Worm (Caenorhabditis elegans): Measurements from ENCODE around the gene hsp-90.

- TF ChIP-seq ces-1 (GFP tag; optimal IDR thresholded peaks at IDR 0.05) (no peak), unc-120 (tag; optimal IDR thresholded peaks at IDR 0.05; ENCODE audit: poor library complexity, severe bottlenecking) (no peak), lsy-2 (tag; optimal IDR thresholded peaks at IDR 0.05) (no peak), ztf-11 (tag; optimal IDR thresholded peaks at IDR 0.05) (no peak), elt-3 (tag; optimal IDR thresholded peaks at IDR 0.05) (no peak), mep-1 (tag; optimal IDR thresholded peaks at IDR 0.05) (no peak), unc-62 (GFP tag; optimal IDR thresholded peaks at IDR 0.05) (no peak), nhr-12 (tag; optimal IDR thresholded peaks at IDR 0.05) (no peak), nhr-76 (tag; optimal IDR thresholded peaks at IDR 0.05) (no peak), ceh-39 (tag; optimal IDR thresholded peaks at IDR 0.05) (no peak), snpc-4 (tag; optimal IDR thresholded peaks at IDR 0.05) (no peak), pha-4 (tag; optimal IDR thresholded peaks at IDR 0.05) (no peak), zip-8 (tag; optimal IDR thresholded peaks at IDR 0.05) (no peak), sptf-1 (tag; optimal IDR thresholded peaks at IDR 0.05) (no peak)
Observed at ce11 chrV:14712316-14712715, 27.6 kb downstream of the hsp-90 start, which contains the start of gene R08A2.5.

All from whole organism, mixed stage, embryonic.